Worm (Caenorhabditis elegans) whole organism, early embryonic: ENCODE measurements around the gene fbxa-42.

Experiments used
- B0310.2 ChIP-seq: sonication (generic microtip); optimal IDR thresholded peaks from 2 replicates; lab custom pipeline; 2016; ENCODE audit warnings: mild to moderate bottlenecking, missing genetic modification characterization, missing compliant biosample characterization
- F13C5.2 ChIP-seq: sonication (generic microtip); optimal IDR thresholded peaks from 2 replicates; lab custom pipeline; 2017; ENCODE audit warnings: mild to moderate bottlenecking, missing genetic modification characterization, inconsistent platforms, missing compliant biosample characterization
- aly-1 ChIP-seq: sonication (generic microtip); optimal IDR thresholded peaks from 2 replicates; lab custom pipeline; 2016; ENCODE audit warnings: missing genetic modification characterization, missing compliant biosample characterization
- ama-1 ChIP-seq: fragments of 150-350 bp; optimal IDR thresholded peaks from 2 replicates; lab custom pipeline; 2014
- ceh-13 ChIP-seq: fragments of 200-800 bp; sonication (Bioruptor generic); optimal IDR thresholded peaks from 2 replicates; lab custom pipeline; 2018; ENCODE audit warnings: mild to moderate bottlenecking, missing genetic modification characterization, missing compliant biosample characterization
- ceh-36 ChIP-seq: sonication (generic microtip); optimal IDR thresholded peaks from 2 replicates; lab custom pipeline; 2016; ENCODE audit warnings: missing genetic modification characterization, inconsistent platforms, missing compliant biosample characterization
- flt-1 ChIP-seq: fragments of 200-800 bp; sonication (Bioruptor generic); IDR thresholded peaks from 2 replicates; pipeline ENCODE4 v1.3.6; 2022; ENCODE audit warnings: missing genetic modification characterization, missing compliant biosample characterization
- hmg-4 ChIP-seq: fragments of 200-800 bp; sonication (Bioruptor generic); optimal IDR thresholded peaks from 2 replicates; lab custom pipeline; 2018; ENCODE audit warnings: mild to moderate bottlenecking, missing genetic modification characterization, missing compliant biosample characterization
- scrt-1 ChIP-seq: fragments of 200-800 bp; sonication (Bioruptor generic); IDR thresholded peaks from 2 replicates; pipeline ENCODE4 v1.3.6; 2022; ENCODE audit warnings: missing genetic modification characterization, missing compliant biosample characterization
- sea-1 ChIP-seq: fragments of 200-800 bp; sonication (Bioruptor generic); conservative IDR thresholded peaks from 2 replicates; pipeline ENCODE4 v1.3.6; 2022; ENCODE audit warnings: missing genetic modification characterization, missing compliant biosample characterization
- tbx-11 ChIP-seq: fragments of 200-800 bp; sonication (Bioruptor generic); IDR thresholded peaks from 2 replicates; pipeline ENCODE4 v1.3.6; 2022; ENCODE audit warnings: missing genetic modification characterization, missing compliant biosample characterization

DNA sequence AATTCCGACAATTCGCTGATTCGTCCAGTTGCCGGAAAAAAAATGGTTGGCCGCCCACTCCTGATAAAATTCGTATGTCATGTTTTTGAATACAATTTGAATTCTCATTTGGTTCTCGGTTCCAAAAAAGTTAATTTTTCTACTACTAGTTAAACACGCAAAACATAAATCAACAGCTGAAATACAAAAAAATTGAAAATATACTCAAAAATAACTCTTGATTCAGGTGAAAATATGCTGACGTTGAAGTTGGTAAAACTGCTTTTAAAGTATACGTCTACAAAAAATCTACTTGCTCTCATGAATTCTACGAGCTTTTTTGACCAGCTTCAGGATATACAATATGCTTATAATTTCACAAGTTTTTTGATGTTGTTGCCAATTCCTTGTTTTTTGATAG is 20.8 kb downstream of the fbxa-42 start, which contains the start of gene srz-56:
- TF ChIP-seq aly-1 (tag; lab: Kevin White, UChicago) (no peak), F13C5.2 (tag; lab: Kevin White, UChicago) (no peak), flt-1 (GFP tag; lab: Robert Waterston, UW) (no peak), scrt-1 (GFP tag; lab: Robert Waterston, UW) (no peak), ama-1 (lab: Kevin White, UChicago) (no peak), hmg-4 (GFP tag; lab: Kevin White, UChicago) (no peak), ceh-36 (tag; lab: Kevin White, UChicago) (no peak), tbx-11 (GFP tag; lab: Robert Waterston, UW) (no peak), sea-1 (GFP tag; lab: Robert Waterston, UW) (no peak), B0310.2 (tag; lab: Kevin White, UChicago) (no peak), ceh-13 (no peak)
